Worm (Caenorhabditis elegans): ENCODE measurements around the gene his-62.

- TF ChIP-seq ceh-39 (tag; optimal IDR thresholded peaks at IDR 0.05): no peak
- TF ChIP-seq lin-32 (GFP tag; optimal IDR thresholded peaks at IDR 0.05): no peak
- TF ChIP-seq mep-1 (tag; optimal IDR thresholded peaks at IDR 0.05): no peak
Observed at ce11 chrIV:7451345-7451744, 35.0 kb upstream of the his-62 start, which contains the start of gene tes-1.

All from whole organism, mixed stage, embryonic.